1 fruit fly cellular context compared by ENCODE assay signal in the genomic region with DNA sequence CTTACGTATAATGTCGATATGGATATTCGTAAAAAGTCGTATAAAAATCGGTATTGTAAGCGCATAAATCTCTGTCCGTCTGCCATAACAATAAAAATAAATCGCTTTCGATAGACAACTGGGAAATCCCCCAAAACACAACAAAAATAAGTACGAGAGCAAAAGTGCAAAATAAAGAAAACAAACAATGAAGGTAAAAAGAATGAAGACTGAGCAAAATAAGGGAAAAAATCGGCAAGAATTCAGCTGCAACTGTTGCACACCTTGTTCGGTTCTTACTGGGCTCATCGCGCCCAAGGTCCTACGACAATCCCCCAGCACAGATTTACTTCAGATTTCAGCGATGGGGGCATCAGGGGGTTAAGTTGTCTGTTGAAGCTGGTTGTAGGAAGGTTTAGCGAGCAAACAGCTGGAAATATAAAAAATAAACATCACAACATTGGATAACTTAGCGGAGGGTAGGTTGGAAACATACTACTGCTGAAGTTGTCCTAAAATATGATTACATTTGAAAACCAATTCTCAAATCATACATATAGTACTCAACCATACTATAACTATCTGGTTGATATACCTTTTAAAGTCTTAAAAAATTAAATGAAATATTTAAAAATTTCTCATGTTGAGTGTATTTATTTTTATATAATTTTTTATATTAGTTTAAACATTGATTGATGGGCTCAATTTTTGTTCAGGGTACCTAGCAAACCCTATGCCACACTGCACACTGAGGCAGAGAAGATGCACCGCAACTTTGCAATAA.
TF ChIP-seq lines count a peak whose summit lies in the region.

No protein-coding gene starts in this region.

TF ChIP-seq in whole organism, prepupa, 60 proteins besides CTCF, POLR2A, EP300 and RAD21 (continued from another document):
- TF ChIP-seq Hr38 (GFP tag; optimal IDR thresholded peaks at IDR 0.05; lab: Kevin White, UChicago) (no peak), CG10669 (GFP tag; optimal IDR thresholded peaks at IDR 0.05; lab: Kevin White, UChicago) (peak; percentile 83), acj6 (GFP tag; optimal IDR thresholded peaks at IDR 0.05; lab: Kevin White, UChicago) (peak; percentile 59), CG9139 (GFP tag; optimal IDR thresholded peaks at IDR 0.05; lab: Kevin White, UChicago) (peak; percentile 89), Eip78C (GFP tag; lab: Kevin White, UChicago) (peak; percentile 77), ss (GFP tag; optimal IDR thresholded peaks at IDR 0.05; lab: Kevin White, UChicago) (peak; percentile 80 to 88), CG31627 (GFP tag; optimal IDR thresholded peaks at IDR 0.05; lab: Kevin White, UChicago) (no peak), Smox (GFP tag; optimal IDR thresholded peaks at IDR 0.05; lab: Kevin White, UChicago) (no peak), pdm3 (GFP tag; optimal IDR thresholded peaks at IDR 0.05; lab: Kevin White, UChicago) (peak; percentile 21), CG10631 (GFP tag; optimal IDR thresholded peaks at IDR 0.05; lab: Kevin White, UChicago) (peak; percentile 84), Hr4 (GFP tag; optimal IDR thresholded peaks at IDR 0.05; lab: Kevin White, UChicago) (no peak), Eip93F (GFP tag; optimal IDR thresholded peaks at IDR 0.05; lab: Kevin White, UChicago) (no peak), CG32006 (GFP tag; optimal IDR thresholded peaks at IDR 0.05; lab: Kevin White, UChicago) (peak; percentile 20), Blimp-1 (GFP tag; optimal IDR thresholded peaks at IDR 0.05; lab: Kevin White, UChicago) (no peak), Sox15 (GFP tag; optimal IDR thresholded peaks at IDR 0.05; lab: Kevin White, UChicago) (peak; percentile 11), CG11294 (GFP tag; IDR thresholded peaks at IDR 0.05; lab: Robert Waterston, UW) (no peak), CG3032 (tag; optimal IDR thresholded peaks at IDR 0.05; lab: Kevin White, UChicago) (peak; percentile 90), CG1621 (tag; optimal IDR thresholded peaks at IDR 0.05; lab: Kevin White, UChicago) (peak; percentile 76), fd59A (GFP tag; optimal IDR thresholded peaks at IDR 0.05; lab: Kevin White, UChicago) (peak; percentile 65), Gug (GFP tag; IDR thresholded peaks at IDR 0.05; lab: Robert Waterston, UW) (no peak), achi (GFP tag; optimal IDR thresholded peaks at IDR 0.05; lab: Kevin White, UChicago) (peak; percentile 67), fkh (GFP tag; optimal IDR thresholded peaks at IDR 0.05; lab: Kevin White, UChicago) (no peak), CG11902 (GFP tag; optimal IDR thresholded peaks at IDR 0.05; lab: Kevin White, UChicago) (peak; percentile 2), CG6792 (GFP tag; optimal IDR thresholded peaks at IDR 0.05; lab: Kevin White, UChicago) (peak; percentile 25), eg (GFP tag; IDR thresholded peaks at IDR 0.05; lab: Robert Waterston, UW) (0 out of 3 replicates have a peak, but pooled peaks have one; percentile 27), dac (GFP tag; optimal IDR thresholded peaks at IDR 0.05; lab: Kevin White, UChicago) (no peak), spab (GFP tag; optimal IDR thresholded peaks at IDR 0.05; lab: Kevin White, UChicago) (peak; percentile 90), net (GFP tag; optimal IDR thresholded peaks at IDR 0.05; lab: Kevin White, UChicago) (peak; percentile 14), CG11762 (GFP tag; optimal IDR thresholded peaks at IDR 0.05; lab: Kevin White, UChicago; ENCODE audit: insufficient read depth) (peak; percentile 70), CG8119 (GFP tag; IDR thresholded peaks at IDR 0.05; lab: Robert Waterston, UW) (peak; percentile 47; the same call in 2 of the 3 replicates), Met (GFP tag; optimal IDR thresholded peaks at IDR 0.05; lab: Kevin White, UChicago) (no peak), Lpt (GFP tag; optimal IDR thresholded peaks at IDR 0.05; lab: Kevin White, UChicago) (no peak)
